Worm (Caenorhabditis elegans) whole organism, mixed stage, embryonic: ENCODE measurements around the gene F44E5.1.

Experiments used
- M03D4.4 ChIP-seq: sonication (generic microtip); optimal IDR thresholded peaks from 2 replicates; lab custom pipeline; 2017; ENCODE audit warnings: mild to moderate bottlenecking, missing genetic modification characterization, missing compliant biosample characterization
- bed-3 ChIP-seq: fragments of 200-800 bp; sonication (Bioruptor generic); optimal IDR thresholded peaks from 3 replicates; lab custom pipeline; 2018; ENCODE audit warnings: mild to moderate bottlenecking, missing genetic modification characterization, moderate library complexity, missing compliant biosample characterization
- ceh-39 ChIP-seq: fragments of 150-350 bp; optimal IDR thresholded peaks from 2 replicates; lab custom pipeline; 2014; ENCODE audit warnings: missing biosample characterization, missing genetic modification characterization
- ceh-43 ChIP-seq: fragments of 200-800 bp; sonication (Bioruptor generic); optimal IDR thresholded peaks from 2 replicates; lab custom pipeline; 2018; ENCODE audit warnings: mild to moderate bottlenecking, missing genetic modification characterization, moderate library complexity, missing compliant biosample characterization
- ceh-83 ChIP-seq: fragments of 200-800 bp; sonication (Bioruptor generic); optimal IDR thresholded peaks from 2 replicates; lab custom pipeline; 2018; ENCODE audit warnings: mild to moderate bottlenecking, missing genetic modification characterization, missing compliant biosample characterization
- ces-1 ChIP-seq: fragments of 150-350 bp; optimal IDR thresholded peaks from 2 replicates; lab custom pipeline; 2014; ENCODE audit warnings: missing biosample characterization, missing genetic modification reagents, missing genetic modification characterization
- cnd-1 ChIP-seq: fragments of 200-800 bp; sonication (Bioruptor generic); optimal IDR thresholded peaks from 2 replicates; lab custom pipeline; 2018; ENCODE audit warnings: mild to moderate bottlenecking, missing genetic modification characterization, missing compliant biosample characterization
- drap-1 ChIP-seq: fragments of 200-800 bp; sonication (Bioruptor generic); optimal IDR thresholded peaks from 3 replicates; lab custom pipeline; 2018; ENCODE audit warnings: mild to moderate bottlenecking, missing genetic modification characterization, missing compliant biosample characterization
- elt-1 ChIP-seq: sonication (generic microtip); optimal IDR thresholded peaks from 2 replicates; lab custom pipeline; 2017; ENCODE audit warnings: missing genetic modification characterization, mild to moderate bottlenecking, missing compliant biosample characterization, antibody characterized with exemption, moderate library complexity, borderline replicate concordance; ENCODE audit not compliant: insufficient read depth
- flh-1 ChIP-seq: fragments of 200-800 bp; sonication (Bioruptor generic); optimal IDR thresholded peaks from 2 replicates; lab custom pipeline; 2018; ENCODE audit warnings: mild to moderate bottlenecking, missing genetic modification characterization, moderate library complexity, missing compliant biosample characterization
- hlh-1 ChIP-seq: fragments of 150-350 bp; optimal IDR thresholded peaks from 2 replicates; lab custom pipeline; 2014; ENCODE audit warnings: missing biosample characterization, missing genetic modification reagents, missing genetic modification characterization
- lin-13 ChIP-seq: fragments of 150-350 bp; optimal IDR thresholded peaks from 2 replicates; lab custom pipeline; 2014; ENCODE audit warnings: missing biosample characterization, missing genetic modification characterization
- lin-32 ChIP-seq: fragments of 200-800 bp; sonication (Bioruptor generic); optimal IDR thresholded peaks from 2 replicates; lab custom pipeline; 2018; ENCODE audit warnings: mild to moderate bottlenecking, missing genetic modification characterization, missing compliant biosample characterization
- lsy-2 ChIP-seq: fragments of 150-350 bp; optimal IDR thresholded peaks from 2 replicates; lab custom pipeline; 2014; ENCODE audit warnings: missing biosample characterization, missing genetic modification characterization
- mep-1 ChIP-seq: fragments of 150-350 bp; optimal IDR thresholded peaks from 2 replicates; lab custom pipeline; 2017; ENCODE audit warnings: missing biosample characterization, missing genetic modification reagents, missing genetic modification characterization, inconsistent platforms
- mls-2 ChIP-seq: sonication (generic microtip); optimal IDR thresholded peaks from 2 replicates; lab custom pipeline; 2016; ENCODE audit warnings: mild to moderate bottlenecking, missing genetic modification characterization, moderate library complexity, missing compliant biosample characterization
- nhr-12 ChIP-seq: fragments of 150-350 bp; optimal IDR thresholded peaks from 2 replicates; lab custom pipeline; 2014; ENCODE audit warnings: missing biosample characterization, missing genetic modification characterization
- nhr-2 ChIP-seq: fragments of 150-350 bp; optimal IDR thresholded peaks from 2 replicates; lab custom pipeline; 2014; ENCODE audit warnings: missing biosample characterization, missing genetic modification characterization
- nhr-237 ChIP-seq: fragments of 150-350 bp; optimal IDR thresholded peaks from 2 replicates; lab custom pipeline; 2014; ENCODE audit warnings: missing biosample characterization, missing genetic modification characterization
- nhr-28 ChIP-seq: fragments of 150-350 bp; optimal IDR thresholded peaks from 2 replicates; lab custom pipeline; 2014; ENCODE audit warnings: missing biosample characterization, missing genetic modification characterization
- nhr-76 ChIP-seq: sonication (generic microtip); optimal IDR thresholded peaks from 2 replicates; lab custom pipeline; 2017; ENCODE audit warnings: missing biosample characterization, missing genetic modification characterization
- pha-4 ChIP-seq: fragments of 150-350 bp; optimal IDR thresholded peaks from 2 replicates; lab custom pipeline; 2018; ENCODE audit warnings: missing biosample characterization, missing genetic modification reagents, missing genetic modification characterization
- sem-2 ChIP-seq: fragments of 200-800 bp; sonication (Bioruptor generic); optimal IDR thresholded peaks from 2 replicates; lab custom pipeline; 2018; ENCODE audit warnings: mild to moderate bottlenecking, missing genetic modification characterization, missing compliant biosample characterization
- sptf-1 ChIP-seq: sonication (generic microtip); optimal IDR thresholded peaks from 2 replicates; lab custom pipeline; 2017; ENCODE audit warnings: mild to moderate bottlenecking, missing genetic modification characterization, moderate library complexity, missing compliant biosample characterization
- tbx-8 ChIP-seq: fragments of 200-800 bp; sonication (Bioruptor generic); optimal IDR thresholded peaks from 2 replicates; lab custom pipeline; 2018; ENCODE audit warnings: mild to moderate bottlenecking, missing genetic modification characterization, moderate library complexity, missing compliant biosample characterization
- unc-120 ChIP-seq: sonication (generic microtip); optimal IDR thresholded peaks from 2 replicates; lab custom pipeline; 2017; ENCODE audit warnings: missing genetic modification characterization, missing compliant biosample characterization; ENCODE audit not compliant: poor library complexity, severe bottlenecking
- unc-39 ChIP-seq: fragments of 150-350 bp; optimal IDR thresholded peaks from 2 replicates; lab custom pipeline; 2014; ENCODE audit warnings: missing biosample characterization, missing genetic modification characterization
- unc-62 ChIP-seq: fragments of 150-350 bp; optimal IDR thresholded peaks from 2 replicates; lab custom pipeline; 2014; ENCODE audit warnings: missing biosample characterization, missing genetic modification reagents, missing genetic modification characterization
- zip-8 ChIP-seq: fragments of 150-350 bp; optimal IDR thresholded peaks from 2 replicates; lab custom pipeline; 2014; ENCODE audit warnings: missing biosample characterization, missing genetic modification characterization
- ztf-11 ChIP-seq: fragments of 150-350 bp; optimal IDR thresholded peaks from 2 replicates; lab custom pipeline; 2014; ENCODE audit warnings: missing biosample characterization, missing genetic modification characterization

Gene F44E5.1

ce11 chrII:11747889-11748288 is 26.5 kb downstream of the F44E5.1 start:
- TF ChIP-seq elt-1 (tag; lab: Kevin White, UChicago) (no peak), ces-1 (peak; percentile 59), nhr-76 (tag; lab: Kevin White, UChicago) (no peak), ceh-39 (tag; lab: Kevin White, UChicago) (no peak), nhr-2 (tag; lab: Kevin White, UChicago) (no peak), flh-1 (no peak), mep-1 (tag; lab: Kevin White, UChicago) (peak; percentile 10), ceh-43 (GFP tag; lab: Kevin White, UChicago) (peak; percentile 17), lsy-2 (tag; lab: Kevin White, UChicago) (peak; percentile 93), ztf-11 (tag; lab: Kevin White, UChicago) (no peak), drap-1 (GFP tag; lab: Kevin White, UChicago) (no peak)
- TF ChIP-seq, all 35 proteins: peak for 4

ce11 chrII:11746782-11747288 is 27.5 kb downstream of the F44E5.1 start:
- TF ChIP-seq ztf-11 (tag; lab: Kevin White, UChicago) (peak; percentile 17), cnd-1 (tag; lab: Kevin White, UChicago) (peak; percentile 39), elt-1 (tag; lab: Kevin White, UChicago) (no peak), mls-2 (tag; lab: Kevin White, UChicago) (peak; percentile 74), mep-1 (tag; lab: Kevin White, UChicago) (no peak), hlh-1 (tag; lab: Kevin White, UChicago) (no peak), nhr-12 (tag; lab: Kevin White, UChicago) (no peak), sptf-1 (tag; lab: Kevin White, UChicago) (peak; percentile 82), lin-32 (GFP tag; lab: Kevin White, UChicago) (peak; percentile 27), M03D4.4 (tag; lab: Kevin White, UChicago) (peak; percentile 43), ces-1 (peak; percentile 38), lsy-2 (tag; lab: Kevin White, UChicago) (peak; percentile 23), unc-39 (tag; lab: Kevin White, UChicago) (no peak), nhr-237 (tag; lab: Kevin White, UChicago) (peak; percentile 33), zip-8 (no peak), ceh-83 (GFP tag; lab: Kevin White, UChicago) (peak; percentile 64), unc-62 (GFP tag; lab: Kevin White, UChicago) (peak; percentile 36), unc-120 (tag; lab: Kevin White, UChicago) (peak; percentile 82), sem-2 (GFP tag; lab: Kevin White, UChicago) (no peak), bed-3 (GFP tag; lab: Kevin White, UChicago) (peak; percentile 26), drap-1 (GFP tag; lab: Kevin White, UChicago) (peak; percentile 22), flh-1 (peak; percentile 51), ceh-43 (GFP tag; lab: Kevin White, UChicago) (no peak)

- TF ChIP-seq mls-2 (tag; lab: Kevin White, UChicago), result no peak
- TF ChIP-seq ces-1, result peak; percentile 11
Observed at ce11 chrII:11742320-11742719, 32.0 kb downstream of the F44E5.1 start.

ce11 chrII:11739199-11739598 is 35.2 kb downstream of the F44E5.1 start, which contains the start of gene ctsa-1.2:
ctsa-1.2 (plus strand) TSS chrII:11739358.
- TF ChIP-seq nhr-28 (tag; lab: Kevin White, UChicago) (no peak), hlh-1 (tag; lab: Kevin White, UChicago) (no peak), lin-13 (tag; lab: Kevin White, UChicago) (no peak), lsy-2 (tag; lab: Kevin White, UChicago) (no peak), unc-62 (GFP tag; lab: Kevin White, UChicago) (no peak), ztf-11 (tag; lab: Kevin White, UChicago) (no peak), mls-2 (tag; lab: Kevin White, UChicago) (no peak), zip-8 (no peak), tbx-8 (GFP tag; lab: Kevin White, UChicago) (no peak), unc-39 (tag; lab: Kevin White, UChicago) (no peak), sptf-1 (tag; lab: Kevin White, UChicago) (no peak), unc-120 (tag; lab: Kevin White, UChicago) (no peak), pha-4 (tag; lab: Kevin White, UChicago) (no peak), nhr-12 (tag; lab: Kevin White, UChicago) (no peak), drap-1 (GFP tag; lab: Kevin White, UChicago) (no peak), bed-3 (GFP tag; lab: Kevin White, UChicago) (no peak), elt-1 (tag; lab: Kevin White, UChicago) (no peak)
- TF ChIP-seq, all 35 proteins: peak for 0
